Worm (Caenorhabditis elegans) whole organism, L2 larva: ENCODE measurements around the gene C48B4.11.

Experiments used
- C34F6.9 ChIP-seq: fragments of 150-350 bp; optimal IDR thresholded peaks from 2 replicates; lab custom pipeline; 2014; ENCODE audit warnings: missing biosample characterization, missing genetic modification characterization
- alr-1 ChIP-seq: fragments of 150-350 bp; optimal IDR thresholded peaks from 2 replicates; lab custom pipeline; 2014; ENCODE audit warnings: missing biosample characterization, missing genetic modification characterization
- aly-2 ChIP-seq: fragments of 150-350 bp; optimal IDR thresholded peaks from 2 replicates; lab custom pipeline; 2014; ENCODE audit warnings: missing biosample characterization, missing genetic modification characterization
- ama-1 ChIP-seq: fragments of 150-350 bp; optimal IDR thresholded peaks from 2 replicates; lab custom pipeline; 2018; ENCODE audit warnings: inconsistent platforms
- blmp-1 ChIP-seq: sonication (generic microtip); optimal IDR thresholded peaks from 2 replicates; lab custom pipeline; 2017; ENCODE audit warnings: missing genetic modification characterization, mild to moderate bottlenecking, missing compliant biosample characterization, antibody characterized with exemption, moderate library complexity; ENCODE audit not compliant: insufficient read depth
- ceh-16 ChIP-seq: fragments of 150-350 bp; optimal IDR thresholded peaks from 2 replicates; lab custom pipeline; 2014; ENCODE audit warnings: missing biosample characterization, missing genetic modification characterization
- ceh-82 ChIP-seq: fragments of 150-350 bp; optimal IDR thresholded peaks from 2 replicates; lab custom pipeline; 2014; ENCODE audit warnings: missing biosample characterization, missing genetic modification characterization
- crh-2 ChIP-seq: sonication (generic microtip); optimal IDR thresholded peaks from 2 replicates; lab custom pipeline; 2017; ENCODE audit warnings: missing biosample characterization, missing genetic modification characterization
- dmd-4 ChIP-seq: sonication (generic microtip); optimal IDR thresholded peaks from 2 replicates; lab custom pipeline; 2017; ENCODE audit warnings: missing biosample characterization, missing genetic modification characterization
- egl-27 ChIP-seq: sonication (generic microtip); optimal IDR thresholded peaks from 3 replicates; lab custom pipeline; 2017; ENCODE audit warnings: missing biosample characterization, missing genetic modification reagents, missing genetic modification characterization
- elt-1 ChIP-seq: fragments of 150-350 bp; optimal IDR thresholded peaks from 2 replicates; lab custom pipeline; 2014; ENCODE audit warnings: missing biosample characterization, missing genetic modification characterization
- elt-3 ChIP-seq: sonication (generic microtip); optimal IDR thresholded peaks from 2 replicates; lab custom pipeline; 2017; ENCODE audit warnings: missing biosample characterization, missing genetic modification characterization
- fos-1 ChIP-seq: fragments of 150-350 bp; optimal IDR thresholded peaks from 2 replicates; lab custom pipeline; 2014; ENCODE audit warnings: missing biosample characterization, missing genetic modification characterization
- gmeb-1 ChIP-seq: fragments of 150-350 bp; optimal IDR thresholded peaks from 2 replicates; lab custom pipeline; 2014; ENCODE audit warnings: missing biosample characterization, missing genetic modification characterization
- lin-11 ChIP-seq: fragments of 150-350 bp; sonication (generic microtip); optimal IDR thresholded peaks from 2 replicates; lab custom pipeline; 2014; ENCODE audit warnings: missing biosample characterization, missing genetic modification characterization, inconsistent platforms, mixed read lengths
- lin-39 ChIP-seq: fragments of 150-350 bp; optimal IDR thresholded peaks from 2 replicates; lab custom pipeline; 2014; ENCODE audit warnings: missing biosample characterization, missing genetic modification reagents, missing genetic modification characterization
- lsy-2 ChIP-seq, 2 experiments: fragments of 150-350 bp in 1 of 2; sonication (generic microtip) in 1 of 2; optimal IDR thresholded peaks; 2 replicates each; lab custom pipeline; 2014 to 2017; ENCODE audit warnings: missing biosample characterization in 2 of 2, missing genetic modification characterization in 2 of 2
- mab-5 ChIP-seq: fragments of 150-350 bp; optimal IDR thresholded peaks from 2 replicates; lab custom pipeline; 2014; ENCODE audit warnings: missing biosample characterization, missing genetic modification characterization
- mbf-1 ChIP-seq: sonication (generic microtip); optimal IDR thresholded peaks from 2 replicates; lab custom pipeline; 2017; ENCODE audit warnings: missing biosample characterization, missing genetic modification characterization
- nhr-11 ChIP-seq: fragments of 150-350 bp; optimal IDR thresholded peaks from 2 replicates; lab custom pipeline; 2014; ENCODE audit warnings: missing biosample characterization, missing genetic modification characterization
- nhr-12 ChIP-seq: fragments of 150-350 bp; optimal IDR thresholded peaks from 2 replicates; lab custom pipeline; 2014; ENCODE audit warnings: missing biosample characterization, missing genetic modification characterization
- nhr-129 ChIP-seq: fragments of 150-350 bp; optimal IDR thresholded peaks from 2 replicates; lab custom pipeline; 2014; ENCODE audit warnings: missing biosample characterization, missing genetic modification characterization
- nhr-21 ChIP-seq: fragments of 150-350 bp; optimal IDR thresholded peaks from 2 replicates; lab custom pipeline; 2014; ENCODE audit warnings: missing biosample characterization, missing genetic modification characterization
- nhr-25 ChIP-seq: fragments of 150-350 bp; sonication (generic microtip); optimal IDR thresholded peaks from 3 replicates; lab custom pipeline; 2014; ENCODE audit warnings: missing biosample characterization, missing genetic modification characterization
- nhr-6 ChIP-seq: fragments of 150-350 bp; optimal IDR thresholded peaks from 2 replicates; lab custom pipeline; 2014; ENCODE audit warnings: missing biosample characterization, missing genetic modification characterization
- peb-1 ChIP-seq: fragments of 150-350 bp; optimal IDR thresholded peaks from 2 replicates; lab custom pipeline; 2014; ENCODE audit warnings: missing biosample characterization, missing genetic modification characterization
- skn-1 ChIP-seq: sonication (generic microtip); optimal IDR thresholded peaks from 2 replicates; lab custom pipeline; 2017; ENCODE audit warnings: missing biosample characterization, missing genetic modification characterization
- sma-3 ChIP-seq: sonication (generic microtip); optimal IDR thresholded peaks from 2 replicates; lab custom pipeline; 2016; ENCODE audit warnings: missing genetic modification reagents, missing genetic modification characterization, missing compliant biosample characterization
- sma-9 ChIP-seq, 2 experiments: fragments of 150-350 bp in 1 of 2; sonication (generic microtip) in 1 of 2; optimal IDR thresholded peaks; 2 replicates each; lab custom pipeline; 2014 to 2016; ENCODE audit warnings: missing genetic modification characterization in 2 of 2, mild to moderate bottlenecking in 1 of 2, missing biosample characterization in 1 of 2, missing compliant biosample characterization in 1 of 2, missing genetic modification reagents in 1 of 2, moderate library complexity in 1 of 2
- snpc-4 ChIP-seq: fragments of 150-350 bp; optimal IDR thresholded peaks from 2 replicates; lab custom pipeline; 2014; ENCODE audit warnings: missing biosample characterization, missing genetic modification characterization
- unc-55 ChIP-seq: fragments of 150-350 bp; sonication (generic microtip); optimal IDR thresholded peaks from 3 replicates; lab custom pipeline; 2014; ENCODE audit warnings: missing biosample characterization, missing genetic modification reagents, missing genetic modification characterization
- unc-62 ChIP-seq: fragments of 150-350 bp; optimal IDR thresholded peaks from 2 replicates; lab custom pipeline; 2014; ENCODE audit warnings: missing biosample characterization, missing genetic modification reagents, missing genetic modification characterization
- ztf-1 ChIP-seq: fragments of 200-800 bp; sonication (Bioruptor generic); conservative IDR thresholded peaks from 2 replicates; pipeline ENCODE4 v1.3.6; 2022; ENCODE audit warnings: missing genetic modification characterization, missing compliant biosample characterization
- ztf-11 ChIP-seq: sonication (generic microtip); optimal IDR thresholded peaks from 2 replicates; lab custom pipeline; 2017; ENCODE audit warnings: missing biosample characterization, missing genetic modification characterization
- ztf-4 ChIP-seq: fragments of 150-350 bp; optimal IDR thresholded peaks from 2 replicates; lab custom pipeline; 2014; ENCODE audit warnings: missing biosample characterization, missing genetic modification characterization

The C48B4.11 gene

ce11 chrIII:9565973-9566372 lies at the start of gene C48B4.11:
C48B4.11 (minus strand) TSS chrIII:9566115.
- TF ChIP-seq egl-27 (tag; lab: Kevin White, UChicago) (no peak), sma-3 (GFP tag; lab: Kevin White, UChicago) (no peak), nhr-129 (tag; lab: Kevin White, UChicago) (no peak), ceh-16 (tag; lab: Kevin White, UChicago) (no peak), sma-9 (GFP tag; optimal IDR thresholded peaks at IDR 0.05; lab: Kevin White, UChicago) (no peak), sma-9 (tag; optimal IDR thresholded peaks at IDR 0.05; lab: Kevin White, UChicago) (no peak), nhr-12 (tag; lab: Kevin White, UChicago) (no peak), skn-1 (tag; lab: Kevin White, UChicago) (no peak), ztf-4 (no peak), snpc-4 (tag; lab: Kevin White, UChicago) (no peak), elt-3 (no peak), lin-11 (tag; lab: Kevin White, UChicago) (no peak), gmeb-1 (tag; lab: Kevin White, UChicago) (no peak), ztf-1 (GFP tag; lab: Robert Waterston, UW) (no peak)

DNA sequence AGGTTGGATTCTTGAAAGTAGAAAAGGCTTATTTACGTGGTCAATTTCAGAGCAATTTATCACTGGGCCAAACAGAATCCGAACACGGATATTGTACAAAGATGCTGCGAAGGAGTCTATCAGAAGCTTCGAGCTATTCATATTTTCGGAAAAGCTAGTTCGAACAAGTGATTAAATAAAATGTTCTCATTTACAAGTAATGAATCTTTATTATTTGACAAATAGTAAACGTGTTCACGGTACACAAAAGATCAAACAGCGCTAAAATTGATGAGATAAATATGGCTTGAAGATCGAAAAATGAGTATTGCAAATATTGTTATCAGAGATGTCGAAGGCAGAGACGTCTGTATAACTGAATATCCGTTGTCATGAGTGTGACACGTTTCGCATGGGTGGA lies 49.2 kb upstream of the C48B4.11 start:
- TF ChIP-seq lin-39 (tag; lab: Kevin White, UChicago) (no peak), nhr-21 (no peak), alr-1 (tag; lab: Kevin White, UChicago) (no peak), unc-55 (GFP tag; lab: Kevin White, UChicago) (no peak), peb-1 (tag; lab: Kevin White, UChicago) (no peak), elt-1 (tag; lab: Kevin White, UChicago) (no peak), nhr-129 (tag; lab: Kevin White, UChicago) (no peak), ztf-4 (no peak)

ce11 chrIII:9614211-9614610 lies 48.3 kb upstream of the C48B4.11 start, which contains the start of the genes pri-1 and F58A4.6:
pri-1 (minus strand) TSS chrIII:9614281.
F58A4.6 (plus strand) TSS chrIII:9614482.
- TF ChIP-seq gmeb-1 (tag; lab: Kevin White, UChicago): peak; percentile 84
- peak; percentile 68 for TF ChIP-seq C34F6.9
- no peak for TF ChIP-seq unc-62 (GFP tag; lab: Kevin White, UChicago)

DNA sequence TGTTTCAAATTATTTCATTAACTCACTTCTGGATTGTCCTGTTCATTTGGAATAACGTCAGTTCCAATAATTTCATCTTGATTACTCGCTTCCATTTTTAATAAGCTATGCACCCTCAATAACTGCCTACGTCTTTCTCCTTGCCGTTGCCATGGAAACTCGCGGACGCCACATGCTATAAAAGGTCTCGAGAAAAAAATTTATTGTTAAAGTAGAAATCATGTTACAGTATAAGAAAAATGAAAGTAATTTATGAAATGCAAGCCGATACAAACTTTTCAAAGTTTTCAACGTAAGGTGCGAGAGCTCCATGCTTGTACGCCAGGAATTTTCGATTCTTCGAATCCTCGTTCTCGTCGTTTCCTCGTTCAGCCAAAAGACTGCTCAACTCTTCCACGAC lies 46.2 kb upstream of the C48B4.11 start, which contains the start of gene bbs-4:
Gene bbs-4 (minus strand): TSS at position 101 of the 400 bp plus-strand sequence.
- no peak for TF ChIP-seq nhr-11 (tag; lab: Kevin White, UChicago)
- no peak for TF ChIP-seq mab-5

DNA sequence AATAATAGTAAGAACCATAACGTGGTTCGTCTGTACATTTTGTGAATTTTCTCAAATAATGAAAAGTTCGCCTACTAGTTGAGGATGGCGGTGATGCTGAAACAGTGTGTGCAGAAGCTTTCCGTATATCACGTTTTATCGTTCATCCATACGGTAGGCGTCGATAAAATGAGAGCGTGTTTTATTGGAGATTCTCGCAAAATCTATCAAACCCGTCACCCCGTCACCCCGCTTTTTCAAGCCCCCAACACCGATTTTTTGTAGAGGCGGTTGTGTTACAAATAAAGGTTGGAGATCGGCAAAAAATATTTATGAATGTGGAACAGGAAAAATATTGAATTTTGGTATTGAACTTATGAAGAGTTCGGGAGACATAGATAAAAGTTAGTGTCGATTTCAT lies 42.7 kb upstream of the C48B4.11 start, which contains the start of gene clec-161:
Gene clec-161 (minus strand): TSS at position 101 of the 400 bp plus-strand sequence.
- TF ChIP-seq dmd-4 (tag; lab: Kevin White, UChicago) (no peak), nhr-25 (tag; lab: Kevin White, UChicago) (no peak)
- TF ChIP-seq, all 48 proteins: peak for 0

- TF ChIP-seq ztf-1 (GFP tag; lab: Robert Waterston, UW) (no peak), crh-2 (tag; lab: Kevin White, UChicago) (no peak), ztf-11 (no peak), lsy-2 (tag; optimal IDR thresholded peaks at IDR 0.05; lab: Kevin White, UChicago) (no peak), egl-27 (tag; lab: Kevin White, UChicago) (no peak), fos-1 (tag; lab: Kevin White, UChicago) (no peak), snpc-4 (tag; lab: Kevin White, UChicago) (no peak), mab-5 (no peak), nhr-129 (tag; lab: Kevin White, UChicago) (no peak), nhr-6 (tag; lab: Kevin White, UChicago) (no peak)
- TF ChIP-seq, all 48 proteins: peak for 0
Measured at ce11 chrIII:9600645-9601044, 34.7 kb upstream of the C48B4.11 start, which contains the start of gene F58A4.2. F58A4.2 (minus strand) TSS chrIII:9600745.

ce11 chrIII:9598168-9598567 lies 32.3 kb upstream of the C48B4.11 start, which contains the start of gene F58A4.1:
F58A4.1 (plus strand) TSS chrIII:9598468.
- TF ChIP-seq blmp-1 (tag; lab: Kevin White, UChicago): no peak
- no peak for TF ChIP-seq ama-1
- no peak for TF ChIP-seq ztf-4
- TF ChIP-seq mbf-1: no peak
- TF ChIP-seq ceh-82: no peak
- no peak for TF ChIP-seq fos-1 (tag; lab: Kevin White, UChicago)
- no peak for TF ChIP-seq aly-2 (tag; lab: Kevin White, UChicago)
- TF ChIP-seq, all 48 proteins: peak for 0
